Worm (Caenorhabditis elegans): Measurements from ENCODE around the gene col-12.

col-12 gene

ce11 chrV:10379761-10380160 lies 45.2 kb downstream of the col-12 start:
- TF ChIP-seq ceh-36 (tag; optimal IDR thresholded peaks at IDR 0.05) (no peak), tra-4 (tag; optimal IDR thresholded peaks at IDR 0.05) (no peak), hnd-1 (tag; optimal IDR thresholded peaks at IDR 0.05) (no peak), tbx-11 (GFP tag; IDR thresholded peaks at IDR 0.05) (no peak), scrt-1 (GFP tag; IDR thresholded peaks at IDR 0.05) (no peak), sea-1 (GFP tag; conservative IDR thresholded peaks at IDR 0.05) (no peak), tbx-37 (GFP tag; conservative IDR thresholded peaks at IDR 0.05) (no peak), hmbx-1 (tag; optimal IDR thresholded peaks at IDR 0.05) (no peak), ama-1 (optimal IDR thresholded peaks at IDR 0.05) (no peak), ets-7 (tag; optimal IDR thresholded peaks at IDR 0.05) (no peak), F13C5.2 (tag; optimal IDR thresholded peaks at IDR 0.05) (no peak), B0310.2 (tag; optimal IDR thresholded peaks at IDR 0.05) (no peak), hmg-4 (GFP tag; optimal IDR thresholded peaks at IDR 0.05) (no peak), flt-1 (GFP tag; IDR thresholded peaks at IDR 0.05) (no peak)

- no peak for TF ChIP-seq pes-1 (GFP tag; IDR thresholded peaks at IDR 0.05)
- no peak for TF ChIP-seq ceh-13 (GFP tag; optimal IDR thresholded peaks at IDR 0.05)
- no peak for TF ChIP-seq B0310.2 (tag; optimal IDR thresholded peaks at IDR 0.05)
- no peak for TF ChIP-seq hmg-4 (GFP tag; optimal IDR thresholded peaks at IDR 0.05)
Measured at ce11 chrV:10379293-10379692, 45.7 kb downstream of the col-12 start, which contains the start of gene AC3.12. TSS of gene AC3.12 (minus strand) at chrV:10379393.

Measured in whole organism, early embryonic.